Fruit fly (Drosophila melanogaster): ENCODE results near the gene CG4022.
A peak's percentile ranks its signal among the peaks of the same experiment; 100 is the strongest.

CG4022 gene

DNA sequence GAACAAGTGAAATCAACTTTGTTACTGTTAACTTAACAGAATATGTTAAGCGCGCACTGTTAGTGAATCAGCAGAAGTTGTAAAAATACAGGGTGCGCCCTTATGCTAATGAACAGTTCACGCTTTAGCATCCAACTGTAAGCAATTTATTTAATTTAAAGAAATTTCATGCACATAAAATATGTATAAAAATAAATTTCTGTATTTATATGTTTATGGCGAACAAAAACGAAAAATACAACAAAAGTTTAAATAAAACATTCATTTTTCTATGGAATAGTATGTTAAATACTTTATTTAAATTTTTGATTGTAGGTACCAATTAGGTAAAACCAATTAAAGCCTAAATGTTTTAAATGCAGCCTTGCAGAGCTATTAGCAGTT lies 13.9 kb upstream of the CG4022 start (continued):
- TF ChIP-seq bcd (GFP tag; optimal IDR thresholded peaks at IDR 0.05) (no peak), CG15479 (GFP tag; optimal IDR thresholded peaks at IDR 0.05) (no peak), sens (GFP tag) (peak; percentile 74), unpg (GFP tag; optimal IDR thresholded peaks at IDR 0.05) (peak; percentile 65), CG10979 (tag; optimal IDR thresholded peaks at IDR 0.05) (peak; percentile 21), Drgx (GFP tag; IDR thresholded peaks at IDR 0.05) (no peak), CG17361 (GFP tag; IDR thresholded peaks at IDR 0.05) (peak; percentile 47; the same call in 2 of the 3 replicates), Sin3A (optimal IDR thresholded peaks at IDR 0.05) (no peak), al (GFP tag; IDR thresholded peaks at IDR 0.05) (no peak), E2f2 (GFP tag; IDR thresholded peaks at IDR 0.05) (peak; percentile 23; the same call in 1 of the 2 replicates), bsh (GFP tag; optimal IDR thresholded peaks at IDR 0.05) (peak in 1 of 2 experiments; percentile 61), Hmx (GFP tag; optimal IDR thresholded peaks at IDR 0.05) (peak; percentile 1), CG6813 (GFP tag; optimal IDR thresholded peaks at IDR 0.05) (no peak), kah (GFP tag; optimal IDR thresholded peaks at IDR 0.05) (peak; percentile 23), Ada2b (GFP tag; IDR thresholded peaks at IDR 0.05) (peak; percentile 20; the same call in 1 of the 2 replicates), CG2712 (tag; optimal IDR thresholded peaks at IDR 0.05) (peak; percentile 57), CG1529 (GFP tag; optimal IDR thresholded peaks at IDR 0.05) (no peak), vfl (GFP tag; optimal IDR thresholded peaks at IDR 0.05) (no peak), CG10321 (GFP tag; IDR thresholded peaks at IDR 0.05) (no peak), ash1 (GFP tag; optimal IDR thresholded peaks at IDR 0.05) (no peak), pzg (GFP tag; optimal IDR thresholded peaks at IDR 0.05) (no peak), CG4282 (GFP tag; optimal IDR thresholded peaks at IDR 0.05) (no peak), CoRest (tag; optimal IDR thresholded peaks at IDR 0.05) (peak; percentile 32), NK7.1 (GFP tag; optimal IDR thresholded peaks at IDR 0.05) (no peak), usp (GFP tag; optimal IDR thresholded peaks at IDR 0.05) (no peak), NfI (GFP tag; optimal IDR thresholded peaks at IDR 0.05) (peak; percentile 10), dati (GFP tag; IDR thresholded peaks at IDR 0.05) (no peak), CG31388 (GFP tag; optimal IDR thresholded peaks at IDR 0.05) (no peak), CG7372 (GFP tag; IDR thresholded peaks at IDR 0.05) (0 out of 2 replicates have a peak, but pooled peaks have one; percentile 12), gfzf (GFP tag; optimal IDR thresholded peaks at IDR 0.05) (no peak), Side (GFP tag; optimal IDR thresholded peaks at IDR 0.05) (no peak), CG12659 (GFP tag; optimal IDR thresholded peaks at IDR 0.05) (peak; percentile 6), pb (GFP tag; optimal IDR thresholded peaks at IDR 0.05) (no peak), ab (GFP tag; optimal IDR thresholded peaks at IDR 0.05) (no peak), chif (GFP tag; optimal IDR thresholded peaks at IDR 0.05) (no peak), CG15601 (tag; optimal IDR thresholded peaks at IDR 0.05) (peak; percentile 39), Vsx1 (GFP tag; optimal IDR thresholded peaks at IDR 0.05) (peak; percentile 16), fu2 (GFP tag; optimal IDR thresholded peaks at IDR 0.05) (no peak), CG9437 (GFP tag; optimal IDR thresholded peaks at IDR 0.05) (peak; percentile 38), gro (GFP tag; optimal IDR thresholded peaks at IDR 0.05) (no peak), CG12391 (tag; optimal IDR thresholded peaks at IDR 0.05) (peak; percentile 56), CG9817 (tag; optimal IDR thresholded peaks at IDR 0.05) (no peak), Hr78 (GFP tag; optimal IDR thresholded peaks at IDR 0.05) (no peak), H2.0 (GFP tag; IDR thresholded peaks at IDR 0.05) (no peak), Nf-YA (GFP tag; IDR thresholded peaks at IDR 0.05) (no peak), ind (GFP tag; optimal IDR thresholded peaks at IDR 0.05) (peak; percentile 24), Optix (GFP tag; IDR thresholded peaks at IDR 0.05) (no peak), CG33557 (GFP tag; optimal IDR thresholded peaks at IDR 0.05) (no peak), repo (GFP tag; optimal IDR thresholded peaks at IDR 0.05) (no peak), Xbp1 (GFP tag; optimal IDR thresholded peaks at IDR 0.05) (peak; percentile 16), yki (optimal IDR thresholded peaks at IDR 0.05) (no peak), tll (GFP tag; optimal IDR thresholded peaks at IDR 0.05) (no peak)

All from whole organism, embryonic.